Fruit fly (Drosophila melanogaster) whole organism, adult: ENCODE measurements around the gene unc80.
A peak's percentile ranks its signal among the peaks of the same experiment; 100 is the strongest.

Experiments
- CG11617 ChIP-seq: fragments of 200-800 bp; sonication (Bioruptor generic); optimal IDR thresholded peaks from 2 replicates; lab custom pipeline; 2017; ENCODE audit warnings: mild to moderate bottlenecking, missing biosample characterization, missing genetic modification reagents, missing genetic modification characterization
- CG12768 ChIP-seq: fragments of 200-800 bp; sonication (Bioruptor generic); optimal IDR thresholded peaks from 2 replicates; lab custom pipeline; 2017; ENCODE audit warnings: missing biosample characterization, missing genetic modification characterization, mild to moderate bottlenecking, moderate library complexity, missing genetic modification reagents
- CG14711 ChIP-seq: fragments of 200-800 bp; sonication (Bioruptor generic); optimal IDR thresholded peaks from 2 replicates; lab custom pipeline; 2018; ENCODE audit warnings: missing biosample characterization, mild to moderate bottlenecking, missing genetic modification characterization, moderate library complexity
- CG1620 ChIP-seq: fragments of 200-800 bp; sonication (Bioruptor generic); optimal IDR thresholded peaks from 2 replicates; lab custom pipeline; 2016; ENCODE audit warnings: missing biosample characterization, missing genetic modification characterization
- CG33017 ChIP-seq: fragments of 200-800 bp; sonication (Bioruptor generic); optimal IDR thresholded peaks from 2 replicates; lab custom pipeline; 2018; ENCODE audit warnings: missing biosample characterization, mild to moderate bottlenecking, missing genetic modification characterization, moderate library complexity
- CG5204 ChIP-seq: fragments of 200-800 bp; sonication (Bioruptor generic); optimal IDR thresholded peaks from 2 replicates; lab custom pipeline; 2016; ENCODE audit warnings: missing biosample characterization, missing genetic modification characterization
- CG7045 ChIP-seq: fragments of 200-800 bp; sonication (Bioruptor generic); optimal IDR thresholded peaks from 2 replicates; lab custom pipeline; 2017; ENCODE audit warnings: missing biosample characterization, mild to moderate bottlenecking, missing genetic modification characterization
- CG7101 ChIP-seq: fragments of 200-800 bp; sonication (Bioruptor generic); optimal IDR thresholded peaks from 2 replicates; lab custom pipeline; 2018; ENCODE audit warnings: missing biosample characterization, mild to moderate bottlenecking, missing genetic modification characterization, moderate library complexity
- Clk ChIP-seq: fragments of 200-800 bp; sonication (Bioruptor generic); optimal IDR thresholded peaks from 2 replicates; lab custom pipeline; 2017; ENCODE audit warnings: missing biosample characterization, missing genetic modification characterization
- Crg-1 ChIP-seq: fragments of 200-800 bp; sonication (Bioruptor generic); optimal IDR thresholded peaks from 2 replicates; lab custom pipeline; 2016; ENCODE audit warnings: missing biosample characterization, missing genetic modification characterization
- Hr96 ChIP-seq: fragments of 200-800 bp; sonication (Bioruptor generic); optimal IDR thresholded peaks from 2 replicates; lab custom pipeline; 2016; ENCODE audit warnings: missing biosample characterization, missing genetic modification characterization
- Mnt ChIP-seq: fragments of 200-800 bp; sonication (Bioruptor generic); optimal IDR thresholded peaks from 2 replicates; lab custom pipeline; 2016; ENCODE audit warnings: missing biosample characterization, mild to moderate bottlenecking, missing genetic modification characterization
- bab1 ChIP-seq: fragments of 200-800 bp; sonication (Bioruptor generic); optimal IDR thresholded peaks from 3 replicates; lab custom pipeline; 2019; ENCODE audit warnings: missing biosample characterization, mild to moderate bottlenecking, missing genetic modification characterization, moderate library complexity
- cic ChIP-seq: fragments of 200-800 bp; sonication (Bioruptor generic); optimal IDR thresholded peaks from 2 replicates; lab custom pipeline; 2017; ENCODE audit warnings: missing biosample characterization, mild to moderate bottlenecking, missing genetic modification characterization, moderate library complexity
- cnc ChIP-seq, 2 experiments: fragments of >200 bp; optimal IDR thresholded peaks; 2 replicates each; lab custom pipeline; 2017
- kay ChIP-seq: fragments of 200-800 bp; sonication (Bioruptor generic); peaks from one replicate; lab custom pipeline; 2016; ENCODE audit warnings: missing biosample characterization, missing genetic modification characterization, borderline replicate concordance
- ovo ChIP-seq: fragments of 200-800 bp; sonication (Bioruptor generic); optimal IDR thresholded peaks from 2 replicates; lab custom pipeline; 2016; ENCODE audit warnings: missing biosample characterization, missing genetic modification characterization
- pad ChIP-seq: fragments of 200-800 bp; sonication (Bioruptor generic); optimal IDR thresholded peaks from 3 replicates; lab custom pipeline; 2017; ENCODE audit warnings: missing biosample characterization, missing genetic modification characterization, mild to moderate bottlenecking, moderate library complexity, missing genetic modification reagents
- tj ChIP-seq: fragments of 200-800 bp; sonication (Bioruptor generic); optimal IDR thresholded peaks from 3 replicates; lab custom pipeline; 2017; ENCODE audit warnings: missing biosample characterization, mild to moderate bottlenecking, missing genetic modification characterization, moderate library complexity
- toe ChIP-seq: fragments of 200-800 bp; sonication (Bioruptor generic); optimal IDR thresholded peaks from 2 replicates; lab custom pipeline; 2016; ENCODE audit warnings: missing biosample characterization, missing genetic modification characterization

Gene unc80

dm6 chr3R:27661971-27662489 is at the start of gene unc80:
Gene unc80 (plus strand): TSS chr3R:27662439.
- TF ChIP-seq toe (GFP tag; lab: Kevin White, UChicago) (peak; percentile 40), cic (GFP tag; lab: Kevin White, UChicago) (no peak), CG5204 (GFP tag; lab: Kevin White, UChicago) (peak; percentile 57), CG7045 (GFP tag; lab: Kevin White, UChicago) (peak; percentile 41)

DNA sequence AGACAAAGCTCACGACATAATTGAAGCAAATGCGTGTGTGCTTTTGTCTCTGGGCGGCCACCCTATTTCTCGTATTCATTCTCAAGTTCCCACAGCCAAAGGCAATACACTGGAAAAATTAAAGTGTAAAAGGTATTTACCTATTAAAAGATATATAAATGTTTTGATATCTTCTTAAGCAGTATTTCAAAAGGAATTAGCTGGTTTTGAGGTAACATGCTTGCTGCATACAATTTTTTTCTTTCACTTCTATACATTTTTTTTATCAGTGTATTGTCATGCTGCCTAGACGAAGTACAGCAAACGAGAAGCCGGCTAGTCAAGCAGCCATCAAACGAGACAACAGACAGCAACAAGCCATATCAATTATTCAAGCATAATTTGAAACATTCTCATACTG is 48.4 kb upstream of the unc80 start:
- TF ChIP-seq CG33017 (tag; lab: Kevin White, UChicago) = no peak
- no peak for TF ChIP-seq toe (GFP tag; lab: Kevin White, UChicago)
- no peak for TF ChIP-seq Mnt (GFP tag; lab: Kevin White, UChicago)
- TF ChIP-seq tj (GFP tag; lab: Kevin White, UChicago) = no peak
- no peak for TF ChIP-seq Clk (GFP tag; lab: Kevin White, UChicago)
- no peak for TF ChIP-seq kay (GFP tag; lab: Kevin White, UChicago)

- TF ChIP-seq Clk (GFP tag; lab: Kevin White, UChicago) = no peak
- no peak for TF ChIP-seq CG11617 (GFP tag; lab: Kevin White, UChicago)
- no peak for TF ChIP-seq cic (GFP tag; lab: Kevin White, UChicago)
- no peak for TF ChIP-seq CG12768
- no peak for TF ChIP-seq CG14711 (tag; lab: Kevin White, UChicago)
- no peak for TF ChIP-seq ovo
- TF ChIP-seq bab1 = no peak
- no peak for TF ChIP-seq Mnt (GFP tag; lab: Kevin White, UChicago)
- no peak for TF ChIP-seq cnc (optimal IDR thresholded peaks at IDR 0.05; lab: Kevin White, UChicago)
- no peak for TF ChIP-seq pad (GFP tag; lab: Kevin White, UChicago)
- TF ChIP-seq CG5204 (GFP tag; lab: Kevin White, UChicago) = no peak
- TF ChIP-seq CG7101 (tag; lab: Kevin White, UChicago) = no peak
- no peak for TF ChIP-seq Crg-1
- no peak for TF ChIP-seq CG1620
- no peak for TF ChIP-seq tj (GFP tag; lab: Kevin White, UChicago)
- no peak for TF ChIP-seq CG33017 (tag; lab: Kevin White, UChicago)
- no peak for TF ChIP-seq kay (GFP tag; lab: Kevin White, UChicago)
- TF ChIP-seq Hr96 (GFP tag; lab: Kevin White, UChicago) = no peak
- no peak for TF ChIP-seq CG7045 (GFP tag; lab: Kevin White, UChicago)
These were observed 45.7 kb upstream of the unc80 start for dm6 chr3R:27616493-27616892.

dm6 chr3R:27621861-27622260 is 40.4 kb upstream of the unc80 start:
- TF ChIP-seq Clk (GFP tag; lab: Kevin White, UChicago) = no peak
- TF ChIP-seq cic (GFP tag; lab: Kevin White, UChicago) = no peak
- TF ChIP-seq CG11617 (GFP tag; lab: Kevin White, UChicago) = no peak
- no peak for TF ChIP-seq CG7045 (GFP tag; lab: Kevin White, UChicago)

dm6 chr3R:27622993-27623392 is 39.2 kb upstream of the unc80 start:
- no peak for TF ChIP-seq Hr96 (GFP tag; lab: Kevin White, UChicago)
- no peak for TF ChIP-seq CG14711 (tag; lab: Kevin White, UChicago)
- no peak for TF ChIP-seq CG11617 (GFP tag; lab: Kevin White, UChicago)
- TF ChIP-seq CG1620 = no peak
- no peak for TF ChIP-seq CG7101 (tag; lab: Kevin White, UChicago)

- TF ChIP-seq kay (GFP tag; lab: Kevin White, UChicago) (peak; percentile 25), Hr96 (GFP tag; lab: Kevin White, UChicago) (no peak), CG14711 (tag; lab: Kevin White, UChicago) (no peak)
These were observed 36.3 kb upstream of the unc80 start, which contains the start of gene CG5612 for dm6 chr3R:27625911-27626310. Gene CG5612 (minus strand): TSS chr3R:27626011.

dm6 chr3R:27636010-27636584 is 26.1 kb upstream of the unc80 start, which contains the start of the genes CG5611 and Mtl:
Gene CG5611 (minus strand): TSS chr3R:27636060.
Gene Mtl (plus strand): TSS chr3R:27636412.
- TF ChIP-seq cic (GFP tag; lab: Kevin White, UChicago) (peak; percentile 95), CG33017 (tag; lab: Kevin White, UChicago) (peak; percentile 100), cnc (optimal IDR thresholded peaks at IDR 0.05; lab: Kevin White, UChicago) (no peak), CG5204 (GFP tag; lab: Kevin White, UChicago) (peak; percentile 99), CG1620 (peak; percentile 100), CG7045 (GFP tag; lab: Kevin White, UChicago) (peak; percentile 100), pad (GFP tag; lab: Kevin White, UChicago) (peak; percentile 96), ovo (peak; percentile 100), Hr96 (GFP tag; lab: Kevin White, UChicago) (peak; percentile 96), Clk (GFP tag; lab: Kevin White, UChicago) (peak; percentile 99), toe (GFP tag; lab: Kevin White, UChicago) (peak; percentile 100), CG14711 (tag; lab: Kevin White, UChicago) (peak; percentile 99), CG12768 (peak; percentile 100), bab1 (peak; percentile 100), tj (GFP tag; lab: Kevin White, UChicago) (peak; percentile 96), CG7101 (tag; lab: Kevin White, UChicago) (peak; percentile 100), CG11617 (GFP tag; lab: Kevin White, UChicago) (peak; percentile 99), Crg-1 (peak; percentile 100), kay (GFP tag; lab: Kevin White, UChicago) (peak; percentile 98), Mnt (GFP tag; lab: Kevin White, UChicago) (peak; percentile 97)
